Fruit fly (Drosophila melanogaster): ENCODE data around the gene PIP4K.

DNA sequence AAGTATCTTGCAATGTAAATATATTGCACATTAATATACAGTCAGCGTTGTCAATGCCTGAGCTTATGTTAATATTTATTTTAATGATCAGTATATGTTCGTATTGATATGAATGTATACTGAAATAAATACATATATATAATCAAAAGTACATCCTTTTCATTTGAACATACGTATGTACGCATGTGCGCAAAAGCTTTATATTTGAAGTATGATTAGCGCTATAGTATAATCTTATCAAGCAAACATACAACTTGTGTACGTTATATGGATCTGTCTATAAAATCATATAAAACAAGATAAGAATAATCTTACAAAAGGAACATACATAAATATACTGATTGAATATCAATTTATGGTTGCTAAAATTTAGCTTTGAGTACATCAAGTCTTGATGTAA, 2.5 kb upstream of the PIP4K start:
- TF ChIP-seq GATAd (GFP tag; optimal IDR thresholded peaks at IDR 0.05) (no peak), br (GFP tag; optimal IDR thresholded peaks at IDR 0.05) (no peak), CrebA (GFP tag; optimal IDR thresholded peaks at IDR 0.05; ENCODE audit: borderline replicate concordance) (peak; percentile 55), lola (GFP tag; optimal IDR thresholded peaks at IDR 0.05) (no peak), OdsH (GFP tag; optimal IDR thresholded peaks at IDR 0.05) (no peak), rgr (GFP tag; optimal IDR thresholded peaks at IDR 0.05) (no peak), Hr78 (GFP tag; optimal IDR thresholded peaks at IDR 0.05) (no peak)
